Worm (Caenorhabditis elegans): ENCODE results near the gene lst-5.

The lst-5 gene

DNA sequence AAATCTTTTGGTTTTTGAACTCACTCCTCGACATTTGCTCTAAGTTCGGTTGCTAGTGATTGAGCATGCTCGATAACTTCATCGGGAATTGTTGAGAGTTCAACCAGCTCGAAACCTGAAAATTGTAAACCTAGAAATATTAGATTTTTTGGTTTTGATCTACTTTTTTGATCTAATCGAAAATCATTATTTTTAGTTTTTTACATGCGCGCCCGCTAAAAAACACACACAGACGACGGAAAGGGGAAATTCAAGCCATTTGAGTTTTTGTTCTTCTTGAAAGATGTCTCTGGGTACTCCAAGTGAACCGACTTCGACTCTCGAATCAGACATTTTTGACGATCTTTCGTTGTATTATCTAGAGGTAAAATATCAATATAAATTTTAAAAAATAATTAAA, 42.7 kb downstream of the lst-5 start, which contains the start of gene nos-2:
Gene nos-2, plus strand, starts transcription at position 228 of the 400 bp plus-strand sequence.
- no peak for TF ChIP-seq ztf-4 (tag; optimal IDR thresholded peaks at IDR 0.05)
- TF ChIP-seq mdl-1 (tag; optimal IDR thresholded peaks at IDR 0.05): no peak
- no peak for TF ChIP-seq lin-14 (GFP tag; optimal IDR thresholded peaks at IDR 0.05)
- no peak for TF ChIP-seq ceh-63 (GFP tag; optimal IDR thresholded peaks at IDR 0.05)
- no peak for TF ChIP-seq F16B12.6 (tag; optimal IDR thresholded peaks at IDR 0.05)
- no peak for TF ChIP-seq nhr-84 (tag; optimal IDR thresholded peaks at IDR 0.05)
- TF ChIP-seq jun-1 (tag; optimal IDR thresholded peaks at IDR 0.05): no peak
- no peak for TF ChIP-seq efl-1 (optimal IDR thresholded peaks at IDR 0.05)
- TF ChIP-seq efl-1 (GFP tag; optimal IDR thresholded peaks at IDR 0.05 in 1 of 2): no peak

DNA sequence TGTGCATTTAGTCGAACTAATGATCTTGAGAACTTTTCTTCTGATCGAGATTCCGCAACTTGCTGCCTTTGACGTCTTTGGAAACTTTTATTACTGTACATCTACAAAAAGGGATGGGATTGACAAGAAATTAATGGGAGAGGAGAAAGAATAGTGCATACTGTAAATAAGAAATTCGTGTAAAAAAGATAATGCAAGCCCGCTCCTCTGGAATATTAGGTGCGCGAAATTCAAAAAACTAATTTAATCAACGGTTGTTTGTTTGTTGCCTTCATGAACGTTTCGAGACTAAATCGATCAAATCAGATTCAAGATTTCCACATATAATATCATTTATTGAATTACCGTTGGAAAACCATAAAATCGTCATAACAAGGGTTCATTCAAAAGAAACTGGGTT, 47.2 kb downstream of the lst-5 start, which contains the start of gene him-14:
Gene him-14, minus strand, starts transcription at position 101 of the 400 bp plus-strand sequence.
- no peak for TF ChIP-seq vab-15 (tag; optimal IDR thresholded peaks at IDR 0.05)
- TF ChIP-seq hpl-2 (GFP tag; optimal IDR thresholded peaks at IDR 0.05): no peak
- TF ChIP-seq nhr-77 (tag; optimal IDR thresholded peaks at IDR 0.05): no peak
- TF ChIP-seq dpl-1 (GFP tag; optimal IDR thresholded peaks at IDR 0.05): no peak

DNA sequence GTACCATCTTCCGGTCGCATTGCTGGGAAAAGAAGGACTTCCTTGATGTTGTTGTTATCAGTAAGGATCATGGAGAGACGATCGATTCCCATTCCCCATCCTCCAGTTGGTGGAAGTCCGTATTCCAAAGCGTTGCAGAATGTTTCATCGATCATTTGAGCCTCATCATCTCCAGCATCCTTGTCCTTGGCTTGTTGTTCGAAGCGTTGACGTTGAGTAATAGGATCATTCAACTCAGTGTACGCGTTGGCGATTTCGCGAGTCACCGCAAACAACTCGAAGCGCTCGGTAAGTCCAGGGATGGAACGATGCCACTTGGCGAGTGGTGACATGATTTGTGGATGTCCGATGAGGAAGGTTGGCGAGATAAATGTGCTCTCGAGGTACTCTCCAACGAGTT, 47.7 kb downstream of the lst-5 start:
- TF ChIP-seq efl-1 (optimal IDR thresholded peaks at IDR 0.05): no peak
- peak in 1 of 2 experiments; percentile 91 for TF ChIP-seq efl-1 (GFP tag; optimal IDR thresholded peaks at IDR 0.05 in 1 of 2)
- no peak for TF ChIP-seq nhr-11 (tag; optimal IDR thresholded peaks at IDR 0.05)
- TF ChIP-seq unc-62 (GFP tag; optimal IDR thresholded peaks at IDR 0.05): no peak

DNA sequence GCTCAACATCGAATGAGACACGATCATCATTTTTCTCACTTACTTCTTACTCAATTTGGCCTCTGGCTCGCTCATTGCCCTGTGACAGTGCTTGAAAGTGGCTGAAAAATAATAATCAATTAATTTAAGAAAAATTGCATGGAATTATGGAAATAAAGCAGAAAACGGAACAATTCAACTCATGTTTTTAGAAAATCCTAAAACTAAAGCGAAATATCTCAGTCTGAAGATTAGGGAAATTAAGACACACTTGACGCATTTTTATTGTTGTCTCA, 49.5 kb downstream of the lst-5 start, which contains the start of gene kars-1:
Gene kars-1, minus strand, starts transcription at position 101 of the 275 bp plus-strand sequence.
- TF ChIP-seq nhr-19 (GFP tag; conservative IDR thresholded peaks at IDR 0.05) (no peak), zag-1 (tag; optimal IDR thresholded peaks at IDR 0.05) (no peak), pag-3 (tag; optimal IDR thresholded peaks at IDR 0.05; ENCODE audit: borderline replicate concordance, insufficient read depth) (no peak), tbx-2 (tag; optimal IDR thresholded peaks at IDR 0.05) (no peak), ztf-11 (tag; optimal IDR thresholded peaks at IDR 0.05) (no peak), ceh-8 (GFP tag; optimal IDR thresholded peaks at IDR 0.05) (no peak), fkh-10 (GFP tag; optimal IDR thresholded peaks at IDR 0.05) (no peak), efl-1 (optimal IDR thresholded peaks at IDR 0.05) (no peak), efl-1 (GFP tag; optimal IDR thresholded peaks at IDR 0.05 in 1 of 2) (no peak), hlh-17 (GFP tag; optimal IDR thresholded peaks at IDR 0.05; ENCODE audit: borderline replicate concordance) (no peak), elt-3 (tag; optimal IDR thresholded peaks at IDR 0.05) (no peak), ztf-4 (tag; optimal IDR thresholded peaks at IDR 0.05) (no peak), fkh-4 (tag; optimal IDR thresholded peaks at IDR 0.05; ENCODE audit: borderline replicate concordance) (no peak), aly-2 (tag; optimal IDR thresholded peaks at IDR 0.05) (no peak), sox-4 (tag; optimal IDR thresholded peaks at IDR 0.05) (no peak), ceh-90 (tag; optimal IDR thresholded peaks at IDR 0.05) (no peak)

DNA sequence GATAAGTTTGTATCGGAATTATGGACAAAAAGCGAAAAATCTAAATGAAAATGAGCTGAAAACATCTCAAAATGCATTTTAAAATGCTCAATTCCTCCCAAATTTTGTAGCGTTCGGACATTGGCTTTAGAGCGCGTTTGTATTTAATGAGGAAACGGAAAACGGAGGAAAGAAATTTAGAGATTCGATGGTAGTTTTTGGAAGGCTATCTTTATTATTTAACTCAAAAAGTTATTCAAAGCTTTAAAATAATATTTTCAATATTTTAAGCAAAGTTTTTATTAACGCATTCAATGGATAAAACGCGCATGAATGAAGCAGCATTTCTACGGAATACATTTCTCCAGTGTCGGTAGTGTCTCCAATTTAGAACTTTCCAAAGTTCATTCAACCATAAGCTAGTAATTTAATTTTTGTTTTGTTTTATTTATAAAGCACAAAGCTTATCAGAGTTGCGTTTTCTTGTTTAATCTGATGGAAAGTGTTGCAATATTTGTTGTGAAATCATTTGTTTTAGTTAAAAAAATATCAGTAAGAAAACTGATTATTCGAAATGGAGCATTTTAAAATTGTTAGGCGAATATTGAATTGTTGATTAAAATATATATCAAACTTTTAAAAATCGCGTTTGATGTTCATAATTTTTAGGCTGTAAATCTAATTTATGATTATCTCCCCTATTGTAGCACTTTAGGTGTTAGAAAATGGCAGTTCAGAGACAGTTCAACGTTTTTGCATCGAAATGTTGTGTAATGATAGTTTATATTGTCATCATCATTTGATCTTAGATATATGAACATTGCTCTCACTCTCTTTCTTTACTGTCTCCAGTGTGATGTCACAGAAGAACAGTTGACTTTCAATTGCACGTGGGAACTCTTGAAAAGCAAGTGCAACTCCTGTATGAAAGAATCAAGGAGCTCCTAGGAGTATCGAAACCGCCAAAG, 50.1 kb downstream of the lst-5 start:
- TF ChIP-seq hlh-4 (tag; optimal IDR thresholded peaks at IDR 0.05) (peak; percentile 21), ceh-88 (GFP tag; IDR thresholded peaks at IDR 0.05) (peak; percentile 73), aha-1 (tag; optimal IDR thresholded peaks at IDR 0.05) (no peak), elt-3 (tag; optimal IDR thresholded peaks at IDR 0.05) (peak in 3 of 6 experiments; percentile 24 to 70 (median 42)), nhr-90 (tag; optimal IDR thresholded peaks at IDR 0.05; ENCODE audit: poor library complexity) (peak; percentile 80), egl-13 (tag; optimal IDR thresholded peaks at IDR 0.05) (peak; percentile 65), rnt-1 (tag; optimal IDR thresholded peaks at IDR 0.05) (peak; percentile 68), hpl-2 (GFP tag; optimal IDR thresholded peaks at IDR 0.05) (no peak), unc-98 (GFP tag; IDR thresholded peaks at IDR 0.05) (peak; percentile 88), pax-3 (tag; optimal IDR thresholded peaks at IDR 0.05) (peak; percentile 86), zip-4 (GFP tag; optimal IDR thresholded peaks at IDR 0.05) (no peak), alr-1 (tag; optimal IDR thresholded peaks at IDR 0.05; ENCODE audit: borderline replicate concordance) (no peak), nhr-11 (tag; optimal IDR thresholded peaks at IDR 0.05) (peak; percentile 23), vab-15 (tag; optimal IDR thresholded peaks at IDR 0.05) (peak; percentile 65), ztf-11 (tag; optimal IDR thresholded peaks at IDR 0.05) (peak in 1 of 2 experiments; percentile 78), unc-130 (tag; optimal IDR thresholded peaks at IDR 0.05) (peak; percentile 37), fos-1 (tag; optimal IDR thresholded peaks at IDR 0.05) (peak; percentile 62), ets-5 (GFP tag; IDR thresholded peaks at IDR 0.05) (no peak), isw-1 (GFP tag; IDR thresholded peaks at IDR 0.05) (peak; percentile 76)
